Worm (Caenorhabditis elegans): ENCODE measurements around the gene col-146.

col-146 gene

DNA sequence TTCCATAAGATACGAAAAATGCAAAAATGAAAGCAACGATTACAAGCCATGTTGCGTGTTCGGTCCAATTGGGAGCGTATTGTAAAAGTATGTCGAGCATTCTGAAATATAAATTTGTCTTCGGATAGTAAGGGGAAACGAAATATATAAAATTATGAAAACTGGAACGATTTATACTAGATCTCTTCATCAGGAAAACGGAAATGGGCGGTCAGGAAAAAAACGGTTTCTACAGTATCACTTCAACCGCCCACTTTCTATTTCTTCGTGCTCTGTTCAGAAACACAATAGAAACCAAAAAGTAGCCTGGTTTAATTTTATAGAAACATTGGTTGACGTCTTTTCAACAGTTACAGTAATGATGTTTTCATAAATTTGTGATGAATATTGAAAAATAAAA, 31.8 kb downstream of the col-146 start, which contains the start of gene pitr-4:
pitr-4 (minus strand) TSS at position 101 of the 400 bp plus-strand sequence.
- TF ChIP-seq tbx-11 (GFP tag; IDR thresholded peaks at IDR 0.05) (no peak), pes-1 (GFP tag; IDR thresholded peaks at IDR 0.05) (no peak), hnd-1 (tag; optimal IDR thresholded peaks at IDR 0.05) (no peak), tra-4 (tag; optimal IDR thresholded peaks at IDR 0.05) (no peak)

DNA sequence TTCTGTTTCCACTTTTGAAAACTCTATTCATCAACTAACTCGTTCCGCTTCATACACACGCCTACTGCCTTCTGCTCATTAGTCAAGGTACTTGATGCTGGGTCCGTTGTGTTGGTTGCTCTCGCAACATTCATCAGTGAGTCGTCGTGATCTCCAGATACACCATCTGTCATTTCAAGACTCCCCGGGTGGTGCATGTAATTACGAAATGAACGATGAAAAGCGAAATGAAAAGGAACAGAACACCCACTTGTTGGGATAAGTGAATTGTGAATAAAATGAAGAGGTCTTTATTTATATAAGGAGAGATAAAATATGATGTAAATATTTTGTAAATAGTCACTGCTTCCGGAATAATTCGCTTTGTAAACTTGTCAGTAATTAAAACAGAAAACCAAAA, 34.2 kb downstream of the col-146 start:
- TF ChIP-seq hnd-1 (tag; optimal IDR thresholded peaks at IDR 0.05) (no peak), hmbx-1 (tag; optimal IDR thresholded peaks at IDR 0.05) (no peak), tbx-37 (GFP tag; conservative IDR thresholded peaks at IDR 0.05) (no peak), sea-1 (GFP tag; conservative IDR thresholded peaks at IDR 0.05) (no peak)

DNA sequence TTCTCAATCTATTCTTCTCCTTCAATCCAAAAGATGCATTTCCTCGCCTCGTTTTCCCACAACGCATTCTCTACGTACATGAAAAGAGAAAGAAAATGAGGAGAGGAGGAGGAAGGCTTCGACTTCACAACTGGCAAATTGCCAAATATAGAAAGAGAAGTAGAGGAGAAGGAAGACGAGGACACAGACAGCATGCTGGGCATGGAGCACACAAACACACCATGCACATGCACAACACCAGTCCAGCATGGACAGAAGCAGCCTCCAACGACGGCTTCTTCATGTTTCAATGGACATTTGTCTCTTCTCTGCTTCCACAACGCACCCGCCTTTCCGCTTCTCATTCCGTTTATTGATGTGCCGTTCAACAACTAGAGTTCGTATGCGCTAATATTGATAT, 34.9 kb downstream of the col-146 start:
- TF ChIP-seq B0310.2 (tag; optimal IDR thresholded peaks at IDR 0.05): no peak
- no peak for TF ChIP-seq F13C5.2 (tag; optimal IDR thresholded peaks at IDR 0.05)
- TF ChIP-seq ceh-36 (tag; optimal IDR thresholded peaks at IDR 0.05): no peak
- TF ChIP-seq aly-1 (tag; optimal IDR thresholded peaks at IDR 0.05): no peak
- TF ChIP-seq scrt-1 (GFP tag; IDR thresholded peaks at IDR 0.05): no peak
- no peak for TF ChIP-seq tbx-11 (GFP tag; IDR thresholded peaks at IDR 0.05)
- TF ChIP-seq ceh-13 (GFP tag; optimal IDR thresholded peaks at IDR 0.05): no peak
- no peak for TF ChIP-seq flt-1 (GFP tag; IDR thresholded peaks at IDR 0.05)
- no peak for TF ChIP-seq ama-1 (optimal IDR thresholded peaks at IDR 0.05)
- no peak for TF ChIP-seq hmbx-1 (tag; optimal IDR thresholded peaks at IDR 0.05)
- TF ChIP-seq ets-7 (tag; optimal IDR thresholded peaks at IDR 0.05): no peak
- no peak for TF ChIP-seq tra-4 (tag; optimal IDR thresholded peaks at IDR 0.05)
- no peak for TF ChIP-seq hnd-1 (tag; optimal IDR thresholded peaks at IDR 0.05)
- no peak for TF ChIP-seq hmg-4 (GFP tag; optimal IDR thresholded peaks at IDR 0.05)
- no peak for TF ChIP-seq sea-1 (GFP tag; conservative IDR thresholded peaks at IDR 0.05)
- no peak for TF ChIP-seq tbx-37 (GFP tag; conservative IDR thresholded peaks at IDR 0.05)
- TF ChIP-seq pes-1 (GFP tag; IDR thresholded peaks at IDR 0.05): no peak

DNA sequence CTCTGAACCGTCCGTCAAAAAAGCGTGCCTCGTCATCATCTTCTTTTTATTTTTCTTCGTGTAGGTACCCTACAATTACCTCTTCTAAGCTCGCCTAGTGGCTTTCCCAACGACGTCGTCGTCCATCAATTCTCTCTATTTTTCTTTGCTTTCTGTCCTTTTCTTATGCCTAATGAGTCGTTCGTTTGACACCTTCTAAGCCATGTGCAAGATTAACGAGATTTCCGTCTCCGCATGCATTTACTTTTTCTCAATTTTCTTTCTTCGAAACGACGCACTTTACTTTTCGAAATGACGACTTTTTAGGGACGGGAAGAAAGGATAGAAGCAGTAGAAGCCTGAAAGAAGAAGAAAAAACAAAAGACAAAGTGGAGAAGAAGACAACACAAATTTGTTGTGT, 36.7 kb downstream of the col-146 start, which contains the start of gene ZK287.1:
ZK287.1 (plus strand) TSS at position 301 of the 400 bp plus-strand sequence.
- TF ChIP-seq ama-1 (optimal IDR thresholded peaks at IDR 0.05): no peak

DNA sequence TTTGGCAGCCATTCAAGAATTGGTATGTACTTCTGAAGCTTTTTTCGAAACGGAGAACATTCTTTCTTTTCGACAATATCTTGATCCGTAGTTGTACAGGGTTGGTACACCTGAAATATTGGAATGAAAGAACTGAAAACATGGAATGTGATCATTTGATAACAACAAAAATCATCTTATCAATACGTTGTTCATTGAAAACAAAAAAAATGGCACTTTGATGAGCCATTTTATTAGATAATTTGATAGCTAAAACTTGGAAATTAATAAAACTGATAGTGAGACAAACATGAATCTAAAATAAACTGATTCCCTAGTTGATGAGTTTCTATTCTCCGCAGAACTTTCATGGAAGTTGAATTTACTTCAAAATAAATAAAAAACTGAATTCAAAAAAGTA, 42.8 kb downstream of the col-146 start:
- TF ChIP-seq ets-7 (tag; optimal IDR thresholded peaks at IDR 0.05) (no peak), hmbx-1 (tag; optimal IDR thresholded peaks at IDR 0.05) (no peak), F13C5.2 (tag; optimal IDR thresholded peaks at IDR 0.05) (no peak), ama-1 (optimal IDR thresholded peaks at IDR 0.05) (no peak), hnd-1 (tag; optimal IDR thresholded peaks at IDR 0.05) (no peak), scrt-1 (GFP tag; IDR thresholded peaks at IDR 0.05) (no peak), tbx-37 (GFP tag; conservative IDR thresholded peaks at IDR 0.05) (no peak), ceh-13 (GFP tag; optimal IDR thresholded peaks at IDR 0.05) (no peak), pes-1 (GFP tag; IDR thresholded peaks at IDR 0.05) (no peak)

DNA sequence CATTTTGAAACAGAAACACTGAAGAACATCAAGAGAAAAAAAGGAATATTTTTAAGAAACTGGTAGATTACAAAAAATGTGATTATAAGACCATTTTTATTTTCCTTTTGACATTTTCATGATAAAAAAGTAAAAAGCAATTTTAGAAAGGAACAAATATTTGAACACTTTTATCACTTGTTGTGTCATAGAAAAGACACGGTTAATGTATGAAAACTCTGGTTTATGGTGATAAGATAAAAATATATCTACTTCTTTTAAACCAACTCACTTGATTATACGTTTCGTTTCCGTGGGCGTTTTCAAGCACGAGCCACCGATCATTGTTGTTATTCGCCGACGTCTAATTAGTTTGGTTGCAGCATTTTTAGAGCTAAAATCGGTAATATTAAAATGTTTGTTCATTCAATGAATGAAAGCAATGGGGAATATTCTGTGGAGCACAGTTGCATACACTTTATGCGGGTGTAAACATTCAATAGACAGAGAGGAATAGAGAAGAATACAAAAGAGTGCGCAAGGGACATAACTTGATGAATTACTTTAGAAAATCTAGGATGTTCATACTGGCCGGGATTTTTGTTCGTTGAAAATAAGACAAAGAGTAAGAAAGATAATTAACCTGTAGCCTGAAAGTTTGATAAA, 43.6 kb downstream of the col-146 start, which contains the start of gene sulp-8:
sulp-8 (minus strand) TSS at position 469 of the 645 bp plus-strand sequence.
- no peak for TF ChIP-seq hnd-1 (tag; optimal IDR thresholded peaks at IDR 0.05)
- no peak for TF ChIP-seq flt-1 (GFP tag; IDR thresholded peaks at IDR 0.05)
- no peak for TF ChIP-seq hmbx-1 (tag; optimal IDR thresholded peaks at IDR 0.05)
- TF ChIP-seq tbx-37 (GFP tag; conservative IDR thresholded peaks at IDR 0.05): no peak
- TF ChIP-seq ceh-36 (tag; optimal IDR thresholded peaks at IDR 0.05): no peak
- TF ChIP-seq sea-1 (GFP tag; conservative IDR thresholded peaks at IDR 0.05): no peak
- TF ChIP-seq tbx-11 (GFP tag; IDR thresholded peaks at IDR 0.05): no peak
- TF ChIP-seq tra-4 (tag; optimal IDR thresholded peaks at IDR 0.05): no peak
- TF ChIP-seq B0310.2 (tag; optimal IDR thresholded peaks at IDR 0.05): no peak
- no peak for TF ChIP-seq aly-1 (tag; optimal IDR thresholded peaks at IDR 0.05)
- no peak for TF ChIP-seq hmg-4 (GFP tag; optimal IDR thresholded peaks at IDR 0.05)
- no peak for TF ChIP-seq ets-7 (tag; optimal IDR thresholded peaks at IDR 0.05)
- TF ChIP-seq ceh-13 (GFP tag; optimal IDR thresholded peaks at IDR 0.05): no peak
- no peak for TF ChIP-seq scrt-1 (GFP tag; IDR thresholded peaks at IDR 0.05)
- no peak for TF ChIP-seq ama-1 (optimal IDR thresholded peaks at IDR 0.05)
- TF ChIP-seq F13C5.2 (tag; optimal IDR thresholded peaks at IDR 0.05): no peak
- TF ChIP-seq pes-1 (GFP tag; IDR thresholded peaks at IDR 0.05): no peak

DNA sequence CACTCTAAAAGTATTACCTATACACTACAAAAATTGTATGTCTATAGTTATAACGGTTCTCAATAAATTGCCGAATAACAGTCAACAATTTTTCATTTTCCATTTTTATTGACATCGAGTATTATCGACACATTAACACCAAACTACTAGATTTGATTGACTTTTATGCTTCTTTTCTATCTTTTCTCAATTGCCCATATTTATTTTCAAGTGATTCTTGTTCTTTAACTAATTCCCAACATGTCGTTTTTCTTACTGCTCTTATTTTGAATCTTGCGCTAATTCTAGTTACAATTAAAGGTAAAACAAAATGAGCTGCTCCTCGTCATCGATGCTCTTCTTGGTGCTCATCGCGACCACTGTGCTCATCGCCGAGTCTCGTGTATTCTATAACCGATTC, 48.2 kb downstream of the col-146 start, which contains the start of gene cthd-1:
cthd-1 (plus strand) TSS at position 301 of the 400 bp plus-strand sequence.
- TF ChIP-seq ceh-36 (tag; optimal IDR thresholded peaks at IDR 0.05): no peak
- no peak for TF ChIP-seq sea-1 (GFP tag; conservative IDR thresholded peaks at IDR 0.05)
- no peak for TF ChIP-seq aly-1 (tag; optimal IDR thresholded peaks at IDR 0.05)
- no peak for TF ChIP-seq B0310.2 (tag; optimal IDR thresholded peaks at IDR 0.05)

DNA sequence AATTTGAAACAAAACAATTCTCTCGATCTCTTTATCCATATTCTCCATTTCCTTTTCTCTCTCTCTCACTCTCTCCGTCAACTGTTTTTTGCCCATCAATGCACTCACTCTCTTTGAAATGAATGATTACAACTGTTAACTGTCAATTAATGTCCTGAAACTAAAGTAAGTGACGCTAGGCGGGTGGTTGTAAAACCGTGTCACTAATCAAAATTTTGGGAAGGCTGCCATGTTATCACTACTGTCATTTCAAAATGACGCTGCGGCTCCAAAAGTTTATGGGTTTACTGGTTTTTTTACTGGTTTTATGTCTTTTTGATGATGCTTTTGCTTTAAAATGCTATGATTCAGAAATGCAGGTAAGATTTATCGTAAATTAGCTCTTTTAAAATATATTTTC, 49.4 kb downstream of the col-146 start, which contains the start of gene ZK287.9:
ZK287.9 (plus strand) TSS at position 192 of the 400 bp plus-strand sequence.
- no peak for TF ChIP-seq ama-1 (optimal IDR thresholded peaks at IDR 0.05)
- TF ChIP-seq tbx-37 (GFP tag; conservative IDR thresholded peaks at IDR 0.05): no peak
- TF ChIP-seq hmbx-1 (tag; optimal IDR thresholded peaks at IDR 0.05): no peak
- no peak for TF ChIP-seq F13C5.2 (tag; optimal IDR thresholded peaks at IDR 0.05)
- no peak for TF ChIP-seq flt-1 (GFP tag; IDR thresholded peaks at IDR 0.05)
- TF ChIP-seq sea-1 (GFP tag; conservative IDR thresholded peaks at IDR 0.05): no peak
- TF ChIP-seq hnd-1 (tag; optimal IDR thresholded peaks at IDR 0.05): no peak
- TF ChIP-seq hmg-4 (GFP tag; optimal IDR thresholded peaks at IDR 0.05): no peak
- no peak for TF ChIP-seq aly-1 (tag; optimal IDR thresholded peaks at IDR 0.05)

Data from whole organism, early embryonic.